Fruit fly (Drosophila melanogaster): ENCODE data around the gene Zmynd8.

DNA sequence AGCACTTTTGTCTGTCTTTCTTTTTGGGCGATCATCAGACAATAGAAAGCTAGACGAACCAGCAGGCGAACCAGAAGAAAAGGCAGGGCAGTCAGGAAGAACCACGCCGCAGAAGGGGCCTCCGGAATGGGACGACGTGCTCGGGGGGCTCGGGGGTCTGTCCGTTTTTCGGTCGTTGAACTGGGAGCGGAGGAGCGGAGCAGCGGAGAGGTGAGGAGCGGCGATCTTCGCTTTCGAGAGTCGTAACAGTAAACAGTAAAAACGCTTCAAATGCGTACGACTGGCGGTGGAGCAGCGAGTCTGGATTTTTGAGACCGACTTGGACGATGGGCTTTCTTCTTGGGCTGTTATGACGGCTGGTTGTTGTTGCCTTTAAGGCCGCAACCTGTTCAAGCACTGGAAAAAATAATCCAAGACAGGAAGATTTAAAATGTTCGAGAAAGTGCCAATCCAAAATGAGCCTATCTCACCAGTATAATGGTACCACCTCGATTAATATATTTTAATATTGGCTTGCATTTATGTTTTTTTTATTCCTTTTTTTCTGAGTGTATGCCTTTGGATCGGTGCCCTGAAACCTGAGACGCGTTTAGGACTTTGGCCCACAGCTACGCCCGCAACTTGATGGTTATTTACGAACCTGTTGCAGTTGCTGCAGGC, 17.6 kb downstream of the Zmynd8 start:
- no peak for TF ChIP-seq psq (optimal IDR thresholded peaks at IDR 0.05)
- TF ChIP-seq h (optimal IDR thresholded peaks at IDR 0.05) = no peak
- no peak for TF ChIP-seq Myc (optimal IDR thresholded peaks at IDR 0.05)
- TF ChIP-seq ttk (optimal IDR thresholded peaks at IDR 0.05) = no peak
